Worm (Caenorhabditis elegans): Measurements from ENCODE around the gene Y110A2AL.4.

Gene Y110A2AL.4

DNA sequence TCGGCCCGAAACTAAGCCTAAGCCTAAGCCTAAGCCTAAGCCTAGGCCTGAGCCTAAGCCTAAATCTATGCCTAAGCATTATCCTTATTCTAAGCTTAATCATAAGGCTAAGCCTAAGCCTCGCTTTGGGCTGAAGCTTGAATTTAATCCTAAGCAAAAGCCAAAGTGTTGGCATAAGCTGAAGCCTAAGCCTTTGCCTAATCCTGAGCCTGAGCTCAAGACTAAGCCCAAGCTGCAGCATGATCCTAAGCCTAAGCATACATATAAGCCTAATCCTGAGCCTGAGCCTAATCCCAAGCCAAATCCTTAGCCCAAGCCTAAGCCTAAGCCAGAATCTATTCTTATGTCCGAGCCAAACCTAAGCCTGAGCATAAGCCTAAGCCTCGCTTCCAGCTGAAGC, 7.4 kb downstream of the Y110A2AL.4 start:
- TF ChIP-seq egl-18 (GFP tag; IDR thresholded peaks at IDR 0.05) (no peak), let-607 (tag; optimal IDR thresholded peaks at IDR 0.05) (no peak), Y53G8AR.9 (GFP tag; conservative IDR thresholded peaks at IDR 0.05) (no peak), ztf-3 (GFP tag; optimal IDR thresholded peaks at IDR 0.05) (no peak), lin-35 (GFP tag; optimal IDR thresholded peaks at IDR 0.05) (no peak), Y67H2A.10 (GFP tag; conservative IDR thresholded peaks at IDR 0.05) (no peak), ets-4 (GFP tag; optimal IDR thresholded peaks at IDR 0.05) (no peak), bed-2 (GFP tag; IDR thresholded peaks at IDR 0.05) (no peak), F22D6.2 (tag; optimal IDR thresholded peaks at IDR 0.05) (no peak), attf-5 (GFP tag; optimal IDR thresholded peaks at IDR 0.05) (no peak), T07F8.4 (tag; optimal IDR thresholded peaks at IDR 0.05) (no peak)

DNA sequence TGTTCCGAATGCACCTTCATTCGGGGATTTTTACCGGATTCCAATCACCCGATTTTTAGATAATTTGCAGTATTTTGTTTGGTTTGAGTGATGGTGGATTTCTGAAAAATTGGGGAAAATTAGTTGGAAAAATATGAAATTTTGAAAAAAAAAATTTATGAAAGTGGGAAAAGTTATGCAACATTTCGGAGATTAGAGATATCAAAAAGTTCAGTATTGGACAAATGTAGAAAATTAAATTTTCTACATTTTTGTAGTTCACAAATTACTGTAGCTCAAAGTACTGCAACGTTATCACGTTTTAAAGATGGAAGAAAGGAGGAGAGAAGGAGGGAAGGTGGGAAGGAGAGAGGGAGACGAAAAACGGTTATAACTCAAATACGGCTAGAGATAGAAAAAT, 13.4 kb downstream of the Y110A2AL.4 start, which contains the start of gene ptc-3:
Gene ptc-3 (minus strand): TSS at position 101 of the 400 bp plus-strand sequence.
- TF ChIP-seq nhr-90 (tag; optimal IDR thresholded peaks at IDR 0.05), result no peak
- no peak for TF ChIP-seq chd-7 (tag; optimal IDR thresholded peaks at IDR 0.05)
- TF ChIP-seq nhr-179 (tag; optimal IDR thresholded peaks at IDR 0.05), result no peak
- no peak for TF ChIP-seq unc-62 (GFP tag; optimal IDR thresholded peaks at IDR 0.05)
- TF ChIP-seq K12H6.12 (tag; optimal IDR thresholded peaks at IDR 0.05), result no peak
- TF ChIP-seq ztf-28 (GFP tag; IDR thresholded peaks at IDR 0.05), result no peak
- TF ChIP-seq somi-1 (GFP tag; optimal IDR thresholded peaks at IDR 0.05), result no peak
- no peak for TF ChIP-seq die-1 (tag; optimal IDR thresholded peaks at IDR 0.05)
- TF ChIP-seq ceh-40 (GFP tag; IDR thresholded peaks at IDR 0.05), result no peak
- TF ChIP-seq ceh-58 (GFP tag; IDR thresholded peaks at IDR 0.05), result no peak
- TF ChIP-seq ztf-22 (GFP tag; optimal IDR thresholded peaks at IDR 0.05), result no peak
- no peak for TF ChIP-seq lir-1 (GFP tag; conservative IDR thresholded peaks at IDR 0.05)

DNA sequence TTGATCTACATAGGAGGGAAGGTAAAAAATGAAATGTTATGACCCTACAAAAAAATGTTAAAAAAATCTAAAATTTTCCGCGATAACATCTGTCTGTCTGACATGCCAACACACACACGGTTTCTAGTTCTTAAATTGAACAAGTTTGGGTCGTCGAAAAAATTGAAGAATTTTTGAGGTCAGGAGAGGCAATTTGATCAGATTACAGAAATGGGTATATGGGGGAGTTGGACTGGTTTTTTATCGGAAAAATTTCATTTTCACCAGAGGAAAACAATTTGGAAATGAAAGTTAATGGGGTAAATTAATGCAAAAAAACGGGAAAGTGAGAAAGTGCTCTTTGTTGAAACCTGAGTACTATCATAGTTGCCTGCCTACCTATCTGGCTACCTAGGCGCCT, 14.7 kb downstream of the Y110A2AL.4 start:
- TF ChIP-seq let-607 (tag; optimal IDR thresholded peaks at IDR 0.05), result no peak
- TF ChIP-seq madf-6 (GFP tag; IDR thresholded peaks at IDR 0.05), result no peak
- no peak for TF ChIP-seq ztf-28 (GFP tag; IDR thresholded peaks at IDR 0.05)
- TF ChIP-seq lsy-27 (tag; optimal IDR thresholded peaks at IDR 0.05; ENCODE audit: borderline replicate concordance, insufficient read depth), result no peak
- no peak for TF ChIP-seq F23B12.7 (tag; optimal IDR thresholded peaks at IDR 0.05; ENCODE audit: insufficient read depth)
- TF ChIP-seq tbx-9 (tag; optimal IDR thresholded peaks at IDR 0.05; ENCODE audit: borderline replicate concordance), result no peak
- TF ChIP-seq ZK185.1 (tag; optimal IDR thresholded peaks at IDR 0.05; ENCODE audit: poor library complexity, severe bottlenecking), result no peak
- no peak for TF ChIP-seq Y79H2A.3 (GFP tag; conservative IDR thresholded peaks at IDR 0.05)
- TF ChIP-seq Y56A3A.18 (GFP tag; IDR thresholded peaks at IDR 0.05), result no peak
- TF ChIP-seq ceh-27 (GFP tag; optimal IDR thresholded peaks at IDR 0.05), result no peak
- TF ChIP-seq attf-6 (GFP tag; IDR thresholded peaks at IDR 0.05), result no peak
- TF ChIP-seq F57C9.4 (tag; optimal IDR thresholded peaks at IDR 0.05), result no peak
- no peak for TF ChIP-seq egl-18 (GFP tag; IDR thresholded peaks at IDR 0.05)
- no peak for TF ChIP-seq lsl-1 (GFP tag; optimal IDR thresholded peaks at IDR 0.05)
- TF ChIP-seq sptf-2 (GFP tag; optimal IDR thresholded peaks at IDR 0.05), result no peak
- no peak for TF ChIP-seq aptf-2 (GFP tag; conservative IDR thresholded peaks at IDR 0.05)
- TF ChIP-seq ztf-3 (GFP tag; optimal IDR thresholded peaks at IDR 0.05), result no peak
- TF ChIP-seq madf-8 (GFP tag; conservative IDR thresholded peaks at IDR 0.05), result no peak

Measured in whole organism, young adult.